Worm (Caenorhabditis elegans) whole organism, early embryonic: ENCODE data around the gene srh-220.

ENCODE experiments used
- B0310.2 ChIP-seq: sonication (generic microtip); optimal IDR thresholded peaks from 2 replicates; lab custom pipeline; 2016; ENCODE audit warnings: mild to moderate bottlenecking, missing genetic modification characterization, missing compliant biosample characterization
- F13C5.2 ChIP-seq: sonication (generic microtip); optimal IDR thresholded peaks from 2 replicates; lab custom pipeline; 2017; ENCODE audit warnings: mild to moderate bottlenecking, missing genetic modification characterization, inconsistent platforms, missing compliant biosample characterization
- aly-1 ChIP-seq: sonication (generic microtip); optimal IDR thresholded peaks from 2 replicates; lab custom pipeline; 2016; ENCODE audit warnings: missing genetic modification characterization, missing compliant biosample characterization
- ama-1 ChIP-seq: fragments of 150-350 bp; optimal IDR thresholded peaks from 2 replicates; lab custom pipeline; 2014
- ceh-13 ChIP-seq: fragments of 200-800 bp; sonication (Bioruptor generic); optimal IDR thresholded peaks from 2 replicates; lab custom pipeline; 2018; ENCODE audit warnings: mild to moderate bottlenecking, missing genetic modification characterization, missing compliant biosample characterization
- ceh-36 ChIP-seq: sonication (generic microtip); optimal IDR thresholded peaks from 2 replicates; lab custom pipeline; 2016; ENCODE audit warnings: missing genetic modification characterization, inconsistent platforms, missing compliant biosample characterization
- ets-7 ChIP-seq: sonication (generic microtip); optimal IDR thresholded peaks from 2 replicates; lab custom pipeline; 2016; ENCODE audit warnings: missing genotype, missing genetic modification characterization, missing compliant biosample characterization
- flt-1 ChIP-seq: fragments of 200-800 bp; sonication (Bioruptor generic); IDR thresholded peaks from 2 replicates; pipeline ENCODE4 v1.3.6; 2022; ENCODE audit warnings: missing genetic modification characterization, missing compliant biosample characterization
- hmbx-1 ChIP-seq: sonication (generic microtip); optimal IDR thresholded peaks from 2 replicates; lab custom pipeline; 2016; ENCODE audit warnings: mild to moderate bottlenecking, missing genetic modification characterization, missing compliant biosample characterization
- hmg-4 ChIP-seq: fragments of 200-800 bp; sonication (Bioruptor generic); optimal IDR thresholded peaks from 2 replicates; lab custom pipeline; 2018; ENCODE audit warnings: mild to moderate bottlenecking, missing genetic modification characterization, missing compliant biosample characterization
- hnd-1 ChIP-seq: sonication (generic microtip); optimal IDR thresholded peaks from 2 replicates; lab custom pipeline; 2016; ENCODE audit warnings: missing genetic modification characterization, missing compliant biosample characterization
- pes-1 ChIP-seq: fragments of 200-800 bp; sonication (Bioruptor generic); IDR thresholded peaks from 2 replicates; pipeline ENCODE4 v1.3.6; 2022; ENCODE audit warnings: missing genetic modification reagents, missing genetic modification characterization, missing compliant biosample characterization
- scrt-1 ChIP-seq: fragments of 200-800 bp; sonication (Bioruptor generic); IDR thresholded peaks from 2 replicates; pipeline ENCODE4 v1.3.6; 2022; ENCODE audit warnings: missing genetic modification characterization, missing compliant biosample characterization
- sea-1 ChIP-seq: fragments of 200-800 bp; sonication (Bioruptor generic); conservative IDR thresholded peaks from 2 replicates; pipeline ENCODE4 v1.3.6; 2022; ENCODE audit warnings: missing genetic modification characterization, missing compliant biosample characterization
- tbx-11 ChIP-seq: fragments of 200-800 bp; sonication (Bioruptor generic); IDR thresholded peaks from 2 replicates; pipeline ENCODE4 v1.3.6; 2022; ENCODE audit warnings: missing genetic modification characterization, missing compliant biosample characterization
- tbx-37 ChIP-seq: fragments of 200-800 bp; sonication (Bioruptor generic); conservative IDR thresholded peaks from 2 replicates; pipeline ENCODE4 v1.3.6; 2022; ENCODE audit warnings: missing genetic modification reagents, missing genetic modification characterization, missing compliant biosample characterization
- tra-4 ChIP-seq: sonication (generic microtip); optimal IDR thresholded peaks from 2 replicates; lab custom pipeline; 2017; ENCODE audit warnings: missing genetic modification characterization, missing compliant biosample characterization

srh-220 gene

ce11 chrIV:4021847-4022780 is 44.3 kb upstream of the srh-220 start:
- TF ChIP-seq ama-1 (no peak), ets-7 (tag; lab: Kevin White, UChicago) (no peak), ceh-13 (GFP tag; lab: Kevin White, UChicago) (no peak), ceh-36 (tag; lab: Kevin White, UChicago) (no peak), B0310.2 (tag; lab: Kevin White, UChicago) (no peak), sea-1 (GFP tag; lab: Robert Waterston, UW) (no peak), pes-1 (no peak), tra-4 (tag; lab: Kevin White, UChicago) (no peak), scrt-1 (GFP tag; lab: Robert Waterston, UW) (no peak), hnd-1 (no peak), tbx-37 (GFP tag; lab: Robert Waterston, UW) (no peak), aly-1 (no peak), F13C5.2 (tag; lab: Kevin White, UChicago) (no peak), tbx-11 (GFP tag; lab: Robert Waterston, UW) (no peak), hmbx-1 (no peak), hmg-4 (GFP tag; lab: Kevin White, UChicago) (no peak), flt-1 (GFP tag; lab: Robert Waterston, UW) (no peak)

- no peak for TF ChIP-seq tra-4 (tag; lab: Kevin White, UChicago)
- TF ChIP-seq hmg-4 (GFP tag; lab: Kevin White, UChicago): peak; percentile 31
- peak; percentile 50 for TF ChIP-seq F13C5.2 (tag; lab: Kevin White, UChicago)
These were observed 42.0 kb upstream of the srh-220 start for ce11 chrIV:4019836-4020235.

ce11 chrIV:4018692-4019387 is 41.0 kb upstream of the srh-220 start:
- TF ChIP-seq sea-1 (GFP tag; lab: Robert Waterston, UW) (no peak), scrt-1 (GFP tag; lab: Robert Waterston, UW) (no peak), tbx-11 (GFP tag; lab: Robert Waterston, UW) (no peak), hnd-1 (no peak)

- TF ChIP-seq sea-1 (GFP tag; lab: Robert Waterston, UW) (no peak), hmbx-1 (no peak), hmg-4 (GFP tag; lab: Kevin White, UChicago) (no peak), flt-1 (GFP tag; lab: Robert Waterston, UW) (no peak), tbx-37 (GFP tag; lab: Robert Waterston, UW) (no peak), pes-1 (no peak), B0310.2 (tag; lab: Kevin White, UChicago) (no peak), scrt-1 (GFP tag; lab: Robert Waterston, UW) (no peak), tbx-11 (GFP tag; lab: Robert Waterston, UW) (no peak), F13C5.2 (tag; lab: Kevin White, UChicago) (no peak), ama-1 (no peak), hnd-1 (no peak), ceh-36 (tag; lab: Kevin White, UChicago) (no peak), aly-1 (no peak)
These were observed 38.9 kb upstream of the srh-220 start for ce11 chrIV:4016723-4017122.

ce11 chrIV:4015660-4016059 is 37.8 kb upstream of the srh-220 start:
- TF ChIP-seq aly-1: no peak
- TF ChIP-seq hmg-4 (GFP tag; lab: Kevin White, UChicago): no peak
- TF ChIP-seq ceh-13 (GFP tag; lab: Kevin White, UChicago): no peak
- no peak for TF ChIP-seq ama-1

ce11 chrIV:4014341-4014826 is 36.6 kb upstream of the srh-220 start:
- TF ChIP-seq B0310.2 (tag; lab: Kevin White, UChicago) (no peak), scrt-1 (GFP tag; lab: Robert Waterston, UW) (0 out of 2 replicates have a peak, but pooled peaks have one; percentile 39)

- TF ChIP-seq tbx-37 (GFP tag; lab: Robert Waterston, UW) (no peak), aly-1 (no peak), ceh-36 (tag; lab: Kevin White, UChicago) (no peak), F13C5.2 (tag; lab: Kevin White, UChicago) (no peak), pes-1 (no peak), ama-1 (no peak), tra-4 (tag; lab: Kevin White, UChicago) (no peak), B0310.2 (tag; lab: Kevin White, UChicago) (no peak), ceh-13 (GFP tag; lab: Kevin White, UChicago) (no peak), hmbx-1 (no peak), flt-1 (GFP tag; lab: Robert Waterston, UW) (no peak), hnd-1 (no peak)
These were observed 35.8 kb upstream of the srh-220 start for ce11 chrIV:4013621-4014020.

ce11 chrIV:4009923-4010322 is 32.1 kb upstream of the srh-220 start:
- no peak for TF ChIP-seq ceh-36 (tag; lab: Kevin White, UChicago)
- no peak for TF ChIP-seq B0310.2 (tag; lab: Kevin White, UChicago)
- no peak for TF ChIP-seq ets-7 (tag; lab: Kevin White, UChicago)
- no peak for TF ChIP-seq hmg-4 (GFP tag; lab: Kevin White, UChicago)
